Worm (Caenorhabditis elegans): ENCODE data around the gene Y54E2A.5.

Y54E2A.5 gene

DNA sequence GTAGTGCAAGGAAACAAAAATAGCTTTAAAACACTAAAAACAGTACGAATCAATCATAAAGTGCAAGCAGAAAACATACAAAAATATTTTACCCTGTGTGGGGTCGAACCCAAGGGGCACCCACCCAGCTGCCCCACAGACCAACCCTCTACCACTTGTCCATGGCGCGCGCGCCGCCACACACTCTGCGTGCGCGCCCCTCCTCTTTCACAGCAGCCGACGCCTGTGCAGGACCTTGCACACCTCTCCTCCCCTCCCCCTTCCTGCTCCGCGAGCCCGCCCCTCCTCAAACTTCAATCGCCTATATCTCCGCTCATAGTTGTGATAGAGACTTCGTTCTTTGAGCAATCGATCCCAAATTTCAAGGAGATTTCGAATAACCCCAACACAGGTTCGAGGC is 4.9 kb upstream of the Y54E2A.5 start (continued):
- peak; percentile 67; the same call in 1 of the 2 replicates for TF ChIP-seq Y95B8A.8 (GFP tag; IDR thresholded peaks at IDR 0.05)
- TF ChIP-seq D2030.7 (GFP tag; IDR thresholded peaks at IDR 0.05): peak; percentile 95
- TF ChIP-seq hmg-1.2 (GFP tag; IDR thresholded peaks at IDR 0.05): 0 out of 2 replicates have a peak, but pooled peaks have one; percentile 34
- TF ChIP-seq ekl-4 (GFP tag; IDR thresholded peaks at IDR 0.05): peak; percentile 72; the same call in 1 of the 2 replicates
- TF ChIP-seq egrh-3 (GFP tag; IDR thresholded peaks at IDR 0.05): peak; percentile 99

DNA sequence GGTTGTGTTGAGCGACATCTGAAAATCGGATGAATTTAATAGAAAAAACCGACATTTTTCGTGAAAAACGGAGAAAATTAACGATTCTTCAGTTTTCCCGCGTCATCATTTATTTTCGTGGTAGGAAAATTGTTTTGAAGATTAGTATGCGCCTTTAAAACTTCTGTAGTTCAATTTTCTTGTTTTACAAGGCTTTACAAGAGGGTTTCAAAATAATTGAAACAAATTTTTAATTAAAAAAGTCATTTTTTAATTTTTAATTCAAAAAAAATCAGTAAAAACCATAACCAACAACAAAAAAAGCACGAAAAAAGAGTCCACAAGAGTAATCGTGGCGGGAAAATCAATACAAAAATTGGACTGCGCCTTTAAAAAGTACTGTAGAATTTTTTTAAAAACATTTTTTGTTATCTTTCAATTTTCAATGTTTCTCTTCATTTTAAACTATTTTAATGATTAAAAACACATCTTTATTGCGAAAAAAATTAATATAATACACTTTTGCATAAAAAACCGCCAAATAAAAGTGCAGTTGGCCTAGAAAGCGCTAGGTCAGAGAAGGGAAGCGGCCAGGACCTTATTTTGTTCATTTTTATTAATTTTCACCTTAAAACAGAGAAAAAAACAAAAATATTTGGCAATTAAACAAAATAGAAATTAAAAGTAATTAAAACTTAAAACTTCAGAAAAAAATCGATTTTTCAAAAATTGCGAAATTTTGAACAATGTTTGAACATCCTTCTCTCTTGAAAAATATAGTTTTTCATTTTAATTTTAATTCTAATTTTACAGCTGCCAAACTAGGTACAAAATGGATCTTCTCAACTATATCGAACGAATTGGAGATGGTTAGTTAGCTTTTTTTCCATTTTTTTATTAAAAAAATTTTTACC is 3.5 kb downstream of the Y54E2A.5 start, which contains the start of the genes tac-1 and Y54E2A.4:
Gene tac-1, minus strand, starts transcription at position 20 of the 893 bp plus-strand sequence.
Gene Y54E2A.4, plus strand, starts transcription at position 765 of the 893 bp plus-strand sequence.
- no peak for TF ChIP-seq Y53F4B.3 (GFP tag; IDR thresholded peaks at IDR 0.05)
- no peak for TF ChIP-seq nhr-27 (tag; optimal IDR thresholded peaks at IDR 0.05)
- TF ChIP-seq bed-2 (GFP tag; IDR thresholded peaks at IDR 0.05): no peak
- no peak for TF ChIP-seq nfya-2 (GFP tag; IDR thresholded peaks at IDR 0.05)
- no peak for TF ChIP-seq gei-17 (GFP tag; optimal IDR thresholded peaks at IDR 0.05)
- TF ChIP-seq lin-26 (GFP tag; IDR thresholded peaks at IDR 0.05): no peak
- no peak for TF ChIP-seq snpc-3.4 (tag; optimal IDR thresholded peaks at IDR 0.05)
- no peak for TF ChIP-seq F37B4.10 (GFP tag; IDR thresholded peaks at IDR 0.05)
- TF ChIP-seq lsl-1 (GFP tag; optimal IDR thresholded peaks at IDR 0.05): peak; percentile 94
- no peak for TF ChIP-seq ZK185.1 (tag; optimal IDR thresholded peaks at IDR 0.05; ENCODE audit: poor library complexity, severe bottlenecking)
- no peak for TF ChIP-seq ztf-25 (GFP tag; IDR thresholded peaks at IDR 0.05)
- no peak for TF ChIP-seq zim-3 (tag; optimal IDR thresholded peaks at IDR 0.05)
- peak; percentile 21 for TF ChIP-seq dpl-1 (GFP tag; optimal IDR thresholded peaks at IDR 0.05)
- TF ChIP-seq ekl-4 (GFP tag; IDR thresholded peaks at IDR 0.05): no peak
- TF ChIP-seq hlh-26 (GFP tag; conservative IDR thresholded peaks at IDR 0.05): no peak
- TF ChIP-seq hmg-20 (GFP tag; IDR thresholded peaks at IDR 0.05): no peak
- TF ChIP-seq attf-6 (GFP tag; IDR thresholded peaks at IDR 0.05): no peak
- no peak for TF ChIP-seq lsy-27 (tag; optimal IDR thresholded peaks at IDR 0.05; ENCODE audit: borderline replicate concordance, insufficient read depth)
- no peak for TF ChIP-seq sea-2 (GFP tag; IDR thresholded peaks at IDR 0.05)
- no peak for TF ChIP-seq C06A6.2 (GFP tag; conservative IDR thresholded peaks at IDR 0.05)
- TF ChIP-seq D2030.7 (GFP tag; IDR thresholded peaks at IDR 0.05): peak; percentile 35; the same call in 1 of the 2 replicates
- peak; percentile 53; the same call in 1 of the 2 replicates for TF ChIP-seq ceh-91 (GFP tag; IDR thresholded peaks at IDR 0.05)
- no peak for TF ChIP-seq rcor-1 (GFP tag; IDR thresholded peaks at IDR 0.05)
- TF ChIP-seq dpff-1 (tag; optimal IDR thresholded peaks at IDR 0.05): no peak
- TF ChIP-seq snpc-4 (GFP tag; optimal IDR thresholded peaks at IDR 0.05): no peak
- no peak for TF ChIP-seq snpc-4 (tag; optimal IDR thresholded peaks at IDR 0.05)
- TF ChIP-seq ztf-18 (tag; optimal IDR thresholded peaks at IDR 0.05): no peak
- no peak for TF ChIP-seq mxl-1 (tag; optimal IDR thresholded peaks at IDR 0.05)
- no peak for TF ChIP-seq ztf-6 (GFP tag; IDR thresholded peaks at IDR 0.05)
- TF ChIP-seq cebp-1 (GFP tag; IDR thresholded peaks at IDR 0.05): no peak
- peak; percentile 78 for TF ChIP-seq cebp-1 (tag; optimal IDR thresholded peaks at IDR 0.05)
- no peak for TF ChIP-seq Y53G8AR.9 (GFP tag; conservative IDR thresholded peaks at IDR 0.05)
- TF ChIP-seq C17E4.6 (GFP tag; IDR thresholded peaks at IDR 0.05): no peak
- TF ChIP-seq efl-1 (GFP tag; optimal IDR thresholded peaks at IDR 0.05): peak; percentile 74
- TF ChIP-seq attf-5 (GFP tag; optimal IDR thresholded peaks at IDR 0.05): no peak
- no peak for TF ChIP-seq nfya-1 (tag; optimal IDR thresholded peaks at IDR 0.05; ENCODE audit: borderline replicate concordance, insufficient read depth)
- TF ChIP-seq madf-3 (GFP tag; IDR thresholded peaks at IDR 0.05): no peak
- TF ChIP-seq unc-130 (GFP tag; optimal IDR thresholded peaks at IDR 0.05): no peak
- TF ChIP-seq F39B2.1 (GFP tag; IDR thresholded peaks at IDR 0.05): no peak
- no peak for TF ChIP-seq nhr-80 (tag; optimal IDR thresholded peaks at IDR 0.05)
- no peak for TF ChIP-seq mcd-1 (GFP tag; IDR thresholded peaks at IDR 0.05)
- TF ChIP-seq ztf-28 (GFP tag; IDR thresholded peaks at IDR 0.05): no peak

Data from whole organism, young adult.